Worm (Caenorhabditis elegans): ENCODE results near the gene flp-23.

flp-23 gene

ce11 chrIII:8678371-8678770 lies 27.8 kb downstream of the flp-23 start (continued):
- TF ChIP-seq ztf-11 (tag; optimal IDR thresholded peaks at IDR 0.05) (peak; percentile 61), zip-8 (tag; optimal IDR thresholded peaks at IDR 0.05) (no peak), mab-5 (tag; optimal IDR thresholded peaks at IDR 0.05) (no peak), tbx-8 (GFP tag; optimal IDR thresholded peaks at IDR 0.05) (peak; percentile 89), mep-1 (tag; optimal IDR thresholded peaks at IDR 0.05) (peak; percentile 60)

DNA sequence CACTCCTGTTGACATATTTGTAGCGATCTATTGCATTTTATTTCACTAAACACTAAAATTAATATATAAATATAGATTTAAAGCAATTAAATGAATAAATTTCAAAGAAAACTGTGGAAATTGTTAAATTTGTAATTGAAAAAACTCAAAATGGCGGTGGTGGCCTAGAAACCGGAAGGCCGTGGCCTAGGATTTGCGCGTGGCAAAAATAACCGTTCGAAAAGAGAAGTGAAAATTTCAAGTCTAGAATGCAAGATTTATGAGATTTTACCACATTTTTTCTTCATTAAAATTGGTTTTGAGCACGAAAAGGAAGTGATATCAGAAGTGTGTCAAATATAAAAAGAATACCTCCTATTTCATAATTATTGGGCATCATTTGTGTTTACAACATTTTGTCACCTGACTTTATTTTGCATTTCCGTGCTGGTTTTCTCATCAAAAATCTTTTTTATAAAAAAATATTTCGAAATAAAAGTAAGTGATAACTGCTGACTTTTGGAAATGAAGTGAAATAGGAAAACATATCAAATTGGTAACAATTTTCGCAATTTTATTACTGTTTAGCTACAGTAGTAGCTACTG lies 33.2 kb downstream of the flp-23 start, which contains the start of gene fli-1:
TSS of gene fli-1 (minus strand) at position 58 of the 585 bp plus-strand sequence.
- peak; percentile 51 for TF ChIP-seq sptf-1 (tag; optimal IDR thresholded peaks at IDR 0.05)
- no peak for TF ChIP-seq elt-3 (tag; optimal IDR thresholded peaks at IDR 0.05)

- TF ChIP-seq lin-32 (GFP tag; optimal IDR thresholded peaks at IDR 0.05) (no peak), hlh-1 (tag; optimal IDR thresholded peaks at IDR 0.05) (peak; percentile 61), ceh-83 (GFP tag; optimal IDR thresholded peaks at IDR 0.05) (no peak), flh-1 (GFP tag; optimal IDR thresholded peaks at IDR 0.05) (no peak), lsy-2 (tag; optimal IDR thresholded peaks at IDR 0.05) (no peak), nhr-12 (tag; optimal IDR thresholded peaks at IDR 0.05) (no peak), ceh-43 (GFP tag; optimal IDR thresholded peaks at IDR 0.05) (no peak), unc-120 (tag; optimal IDR thresholded peaks at IDR 0.05; ENCODE audit: poor library complexity, severe bottlenecking) (peak; percentile 52), unc-62 (GFP tag; optimal IDR thresholded peaks at IDR 0.05) (peak; percentile 42), cnd-1 (tag; optimal IDR thresholded peaks at IDR 0.05) (no peak)
Observed at ce11 chrIII:8684421-8684820, 33.9 kb downstream of the flp-23 start, which contains the start of gene anmt-1. anmt-1 (plus strand) TSS chrIII:8684808.

ce11 chrIII:8685590-8686240 lies 35.1 kb downstream of the flp-23 start:
- TF ChIP-seq nhr-12 (tag; optimal IDR thresholded peaks at IDR 0.05) (no peak), mab-5 (tag; optimal IDR thresholded peaks at IDR 0.05) (no peak), ces-1 (GFP tag; optimal IDR thresholded peaks at IDR 0.05) (no peak), mep-1 (tag; optimal IDR thresholded peaks at IDR 0.05) (no peak), tbx-8 (GFP tag; optimal IDR thresholded peaks at IDR 0.05) (no peak), mls-2 (tag; optimal IDR thresholded peaks at IDR 0.05) (no peak), lin-32 (GFP tag; optimal IDR thresholded peaks at IDR 0.05) (no peak), lsy-2 (tag; optimal IDR thresholded peaks at IDR 0.05) (no peak), zip-8 (tag; optimal IDR thresholded peaks at IDR 0.05) (no peak), sem-2 (GFP tag; optimal IDR thresholded peaks at IDR 0.05) (no peak), bed-3 (GFP tag; optimal IDR thresholded peaks at IDR 0.05) (no peak), sptf-1 (tag; optimal IDR thresholded peaks at IDR 0.05) (no peak)

DNA sequence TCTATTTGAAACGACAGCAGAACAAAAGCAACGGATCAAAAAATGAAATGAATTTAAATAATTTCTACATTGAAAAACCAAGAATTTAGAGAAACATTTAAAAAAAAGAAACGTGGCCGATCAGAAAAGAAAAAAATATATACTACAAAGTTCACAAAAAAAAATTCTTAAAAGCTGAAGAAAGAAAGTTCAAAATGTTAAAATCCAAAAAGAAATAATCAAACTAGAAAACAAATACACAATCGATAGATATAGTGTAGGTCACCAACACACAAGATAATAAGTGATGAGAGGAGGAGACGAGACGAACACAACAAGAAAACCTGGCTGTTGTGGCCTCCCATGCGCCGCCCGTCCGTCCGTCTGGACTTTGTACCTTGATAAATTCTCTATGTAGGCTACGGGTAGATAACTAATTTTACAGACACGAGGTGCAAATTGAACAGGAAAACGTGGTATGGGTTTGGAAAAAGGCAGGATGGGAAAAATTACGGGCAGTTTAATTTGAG lies 37.9 kb downstream of the flp-23 start, which contains the start of gene hadb-1:
TSS of gene hadb-1 (minus strand) at position 51 of the 509 bp plus-strand sequence.
- TF ChIP-seq ceh-43 (GFP tag; optimal IDR thresholded peaks at IDR 0.05), result no peak
- no peak for TF ChIP-seq nhr-2 (tag; optimal IDR thresholded peaks at IDR 0.05)
- no peak for TF ChIP-seq elt-1 (tag; optimal IDR thresholded peaks at IDR 0.05; ENCODE audit: borderline replicate concordance, insufficient read depth)
- no peak for TF ChIP-seq nhr-12 (tag; optimal IDR thresholded peaks at IDR 0.05)
- no peak for TF ChIP-seq mab-5 (tag; optimal IDR thresholded peaks at IDR 0.05)
- TF ChIP-seq sem-2 (GFP tag; optimal IDR thresholded peaks at IDR 0.05), result no peak
- TF ChIP-seq bed-3 (GFP tag; optimal IDR thresholded peaks at IDR 0.05), result no peak
- no peak for TF ChIP-seq hlh-1 (tag; optimal IDR thresholded peaks at IDR 0.05)
- no peak for TF ChIP-seq tbx-8 (GFP tag; optimal IDR thresholded peaks at IDR 0.05)
- no peak for TF ChIP-seq nhr-28 (tag; optimal IDR thresholded peaks at IDR 0.05)
- TF ChIP-seq flh-1 (GFP tag; optimal IDR thresholded peaks at IDR 0.05), result no peak
- TF ChIP-seq ces-1 (GFP tag; optimal IDR thresholded peaks at IDR 0.05), result no peak
- TF ChIP-seq blmp-1 (tag; optimal IDR thresholded peaks at IDR 0.05), result no peak
- no peak for TF ChIP-seq unc-62 (GFP tag; optimal IDR thresholded peaks at IDR 0.05)
- TF ChIP-seq unc-120 (tag; optimal IDR thresholded peaks at IDR 0.05; ENCODE audit: poor library complexity, severe bottlenecking), result no peak
- no peak for TF ChIP-seq lin-13 (tag; optimal IDR thresholded peaks at IDR 0.05)
- TF ChIP-seq drap-1 (GFP tag; optimal IDR thresholded peaks at IDR 0.05), result no peak

DNA sequence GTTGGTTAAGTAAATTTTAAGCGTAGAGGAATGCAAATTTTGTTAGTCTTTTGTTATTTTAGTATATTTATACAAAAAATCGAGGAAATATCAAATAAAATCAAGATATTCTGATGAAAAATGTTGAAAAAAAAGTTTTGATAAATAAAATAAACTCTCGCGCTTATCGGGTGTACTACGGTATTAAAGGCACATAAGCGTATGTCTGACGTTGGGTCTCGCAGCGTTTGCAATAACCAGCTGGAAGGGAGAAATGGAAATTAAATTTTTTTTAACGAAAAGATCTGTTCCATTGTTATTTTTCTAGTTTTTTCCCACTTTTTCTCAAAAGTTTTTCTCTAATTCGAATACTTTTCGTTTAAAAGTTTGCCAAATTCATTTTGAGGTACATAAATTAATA lies 38.6 kb downstream of the flp-23 start:
- no peak for TF ChIP-seq mab-5 (tag; optimal IDR thresholded peaks at IDR 0.05)
- TF ChIP-seq snpc-4 (tag; optimal IDR thresholded peaks at IDR 0.05), result no peak
- TF ChIP-seq lin-13 (tag; optimal IDR thresholded peaks at IDR 0.05), result no peak
- TF ChIP-seq hlh-1 (tag; optimal IDR thresholded peaks at IDR 0.05), result no peak
- no peak for TF ChIP-seq nhr-12 (tag; optimal IDR thresholded peaks at IDR 0.05)
- TF ChIP-seq ceh-83 (GFP tag; optimal IDR thresholded peaks at IDR 0.05), result no peak
- TF ChIP-seq elt-3 (tag; optimal IDR thresholded peaks at IDR 0.05), result no peak
- TF ChIP-seq nhr-76 (tag; optimal IDR thresholded peaks at IDR 0.05), result no peak
- TF ChIP-seq tbx-8 (GFP tag; optimal IDR thresholded peaks at IDR 0.05), result no peak
